Worm (Caenorhabditis elegans) whole organism, mixed stage, embryonic: ENCODE results near the gene che-2.
A peak's percentile ranks its signal among the peaks of the same experiment; 100 is the strongest.

Experiments
- M03D4.4 ChIP-seq: sonication (generic microtip); optimal IDR thresholded peaks from 2 replicates; lab custom pipeline; 2017; ENCODE audit warnings: mild to moderate bottlenecking, missing genetic modification characterization, missing compliant biosample characterization
- bed-3 ChIP-seq: fragments of 200-800 bp; sonication (Bioruptor generic); optimal IDR thresholded peaks from 3 replicates; lab custom pipeline; 2018; ENCODE audit warnings: mild to moderate bottlenecking, missing genetic modification characterization, moderate library complexity, missing compliant biosample characterization
- blmp-1 ChIP-seq: fragments of 150-350 bp; optimal IDR thresholded peaks from 2 replicates; lab custom pipeline; 2014; ENCODE audit warnings: missing biosample characterization, missing genetic modification characterization
- ceh-43 ChIP-seq: fragments of 200-800 bp; sonication (Bioruptor generic); optimal IDR thresholded peaks from 2 replicates; lab custom pipeline; 2018; ENCODE audit warnings: mild to moderate bottlenecking, missing genetic modification characterization, moderate library complexity, missing compliant biosample characterization
- ceh-83 ChIP-seq: fragments of 200-800 bp; sonication (Bioruptor generic); optimal IDR thresholded peaks from 2 replicates; lab custom pipeline; 2018; ENCODE audit warnings: mild to moderate bottlenecking, missing genetic modification characterization, missing compliant biosample characterization
- ces-1 ChIP-seq: fragments of 150-350 bp; optimal IDR thresholded peaks from 2 replicates; lab custom pipeline; 2014; ENCODE audit warnings: missing biosample characterization, missing genetic modification reagents, missing genetic modification characterization
- cnd-1 ChIP-seq: fragments of 200-800 bp; sonication (Bioruptor generic); optimal IDR thresholded peaks from 2 replicates; lab custom pipeline; 2018; ENCODE audit warnings: mild to moderate bottlenecking, missing genetic modification characterization, missing compliant biosample characterization
- elt-1 ChIP-seq: sonication (generic microtip); optimal IDR thresholded peaks from 2 replicates; lab custom pipeline; 2017; ENCODE audit warnings: missing genetic modification characterization, mild to moderate bottlenecking, missing compliant biosample characterization, antibody characterized with exemption, moderate library complexity, borderline replicate concordance; ENCODE audit not compliant: insufficient read depth
- elt-3 ChIP-seq: fragments of 150-350 bp; optimal IDR thresholded peaks from 2 replicates; lab custom pipeline; 2014; ENCODE audit warnings: missing biosample characterization, missing genetic modification characterization
- flh-1 ChIP-seq: fragments of 200-800 bp; sonication (Bioruptor generic); optimal IDR thresholded peaks from 2 replicates; lab custom pipeline; 2018; ENCODE audit warnings: mild to moderate bottlenecking, missing genetic modification characterization, moderate library complexity, missing compliant biosample characterization
- ham-2 ChIP-seq: fragments of 200-800 bp; sonication (Bioruptor generic); optimal IDR thresholded peaks from 2 replicates; lab custom pipeline; 2018; ENCODE audit warnings: mild to moderate bottlenecking, missing genetic modification characterization, missing compliant biosample characterization
- hlh-1 ChIP-seq: fragments of 150-350 bp; optimal IDR thresholded peaks from 2 replicates; lab custom pipeline; 2014; ENCODE audit warnings: missing biosample characterization, missing genetic modification reagents, missing genetic modification characterization
- lin-32 ChIP-seq: fragments of 200-800 bp; sonication (Bioruptor generic); optimal IDR thresholded peaks from 2 replicates; lab custom pipeline; 2018; ENCODE audit warnings: mild to moderate bottlenecking, missing genetic modification characterization, missing compliant biosample characterization
- lsy-2 ChIP-seq: fragments of 150-350 bp; optimal IDR thresholded peaks from 2 replicates; lab custom pipeline; 2014; ENCODE audit warnings: missing biosample characterization, missing genetic modification characterization
- mab-5 ChIP-seq: fragments of 150-350 bp; optimal IDR thresholded peaks from 2 replicates; lab custom pipeline; 2014; ENCODE audit warnings: missing biosample characterization, missing genetic modification characterization
- mep-1 ChIP-seq: fragments of 150-350 bp; optimal IDR thresholded peaks from 2 replicates; lab custom pipeline; 2017; ENCODE audit warnings: missing biosample characterization, missing genetic modification reagents, missing genetic modification characterization, inconsistent platforms
- mls-2 ChIP-seq: sonication (generic microtip); optimal IDR thresholded peaks from 2 replicates; lab custom pipeline; 2016; ENCODE audit warnings: mild to moderate bottlenecking, missing genetic modification characterization, moderate library complexity, missing compliant biosample characterization
- nhr-12 ChIP-seq: fragments of 150-350 bp; optimal IDR thresholded peaks from 2 replicates; lab custom pipeline; 2014; ENCODE audit warnings: missing biosample characterization, missing genetic modification characterization
- nhr-237 ChIP-seq: fragments of 150-350 bp; optimal IDR thresholded peaks from 2 replicates; lab custom pipeline; 2014; ENCODE audit warnings: missing biosample characterization, missing genetic modification characterization
- nhr-28 ChIP-seq: fragments of 150-350 bp; optimal IDR thresholded peaks from 2 replicates; lab custom pipeline; 2014; ENCODE audit warnings: missing biosample characterization, missing genetic modification characterization
- pha-4 ChIP-seq: fragments of 150-350 bp; optimal IDR thresholded peaks from 2 replicates; lab custom pipeline; 2018; ENCODE audit warnings: missing biosample characterization, missing genetic modification reagents, missing genetic modification characterization
- sem-2 ChIP-seq: fragments of 200-800 bp; sonication (Bioruptor generic); optimal IDR thresholded peaks from 2 replicates; lab custom pipeline; 2018; ENCODE audit warnings: mild to moderate bottlenecking, missing genetic modification characterization, missing compliant biosample characterization
- snpc-4 ChIP-seq: fragments of 150-350 bp; optimal IDR thresholded peaks from 2 replicates; lab custom pipeline; 2014; ENCODE audit warnings: missing biosample characterization, missing genetic modification characterization
- sptf-1 ChIP-seq: sonication (generic microtip); optimal IDR thresholded peaks from 2 replicates; lab custom pipeline; 2017; ENCODE audit warnings: mild to moderate bottlenecking, missing genetic modification characterization, moderate library complexity, missing compliant biosample characterization
- tbx-8 ChIP-seq: fragments of 200-800 bp; sonication (Bioruptor generic); optimal IDR thresholded peaks from 2 replicates; lab custom pipeline; 2018; ENCODE audit warnings: mild to moderate bottlenecking, missing genetic modification characterization, moderate library complexity, missing compliant biosample characterization
- unc-39 ChIP-seq: fragments of 150-350 bp; optimal IDR thresholded peaks from 2 replicates; lab custom pipeline; 2014; ENCODE audit warnings: missing biosample characterization, missing genetic modification characterization
- ztf-11 ChIP-seq: fragments of 150-350 bp; optimal IDR thresholded peaks from 2 replicates; lab custom pipeline; 2014; ENCODE audit warnings: missing biosample characterization, missing genetic modification characterization

che-2 gene

ce11 chrX:449820-450219, 31.4 kb upstream of the che-2 start, which contains the start of gene F52D1.2:
Gene F52D1.2, minus strand, starts transcription at chrX:450212.
- no peak for TF ChIP-seq pha-4 (tag; lab: Kevin White, UChicago)
- TF ChIP-seq mep-1 (tag; lab: Kevin White, UChicago) = no peak
- no peak for TF ChIP-seq M03D4.4
- TF ChIP-seq flh-1 (GFP tag; lab: Kevin White, UChicago) = no peak
- TF ChIP-seq nhr-237 (tag; lab: Kevin White, UChicago) = no peak

ce11 chrX:457139-457802, 24.0 kb upstream of the che-2 start, which contains the start of gene abu-12:
Gene abu-12, minus strand, starts transcription at chrX:457610.
- TF ChIP-seq ham-2 (GFP tag; lab: Kevin White, UChicago) (peak; percentile 53), flh-1 (GFP tag; lab: Kevin White, UChicago) (no peak)

ce11 chrX:459316-459715, 21.9 kb upstream of the che-2 start:
- TF ChIP-seq elt-1 (tag; lab: Kevin White, UChicago) (peak; percentile 95), lin-32 (GFP tag; lab: Kevin White, UChicago) (no peak), mab-5 (tag; lab: Kevin White, UChicago) (no peak)

- no peak for TF ChIP-seq mls-2 (tag; lab: Kevin White, UChicago)
- no peak for TF ChIP-seq mab-5 (tag; lab: Kevin White, UChicago)
- no peak for TF ChIP-seq ceh-43
- no peak for TF ChIP-seq ztf-11 (tag; lab: Kevin White, UChicago)
- no peak for TF ChIP-seq pha-4 (tag; lab: Kevin White, UChicago)
- no peak for TF ChIP-seq unc-39
- no peak for TF ChIP-seq nhr-12 (tag; lab: Kevin White, UChicago)
- TF ChIP-seq tbx-8 (GFP tag; lab: Kevin White, UChicago) = no peak
- TF ChIP-seq lin-32 (GFP tag; lab: Kevin White, UChicago) = no peak
- TF ChIP-seq cnd-1 (tag; lab: Kevin White, UChicago) = no peak
- TF ChIP-seq elt-3 (tag; lab: Kevin White, UChicago) = no peak
These were observed 20.9 kb upstream of the che-2 start, which contains the start of gene aagr-4 for ce11 chrX:460351-460750. Gene aagr-4, plus strand, starts transcription at chrX:460651.

- TF ChIP-seq ces-1 (GFP tag; lab: Kevin White, UChicago) (no peak), blmp-1 (no peak), lin-32 (GFP tag; lab: Kevin White, UChicago) (no peak), sptf-1 (tag; lab: Kevin White, UChicago) (no peak), ceh-83 (no peak), lsy-2 (no peak), mls-2 (tag; lab: Kevin White, UChicago) (no peak), snpc-4 (no peak), sem-2 (GFP tag; lab: Kevin White, UChicago) (no peak), mab-5 (tag; lab: Kevin White, UChicago) (no peak), nhr-28 (tag; lab: Kevin White, UChicago) (no peak), cnd-1 (tag; lab: Kevin White, UChicago) (no peak), ceh-43 (no peak), flh-1 (GFP tag; lab: Kevin White, UChicago) (no peak), hlh-1 (no peak), mep-1 (tag; lab: Kevin White, UChicago) (no peak), bed-3 (GFP tag; lab: Kevin White, UChicago) (no peak)
These were observed 19.6 kb upstream of the che-2 start for ce11 chrX:461623-462022.

ce11 chrX:467338-467823, 13.9 kb upstream of the che-2 start:
- TF ChIP-seq nhr-237 (tag; lab: Kevin White, UChicago) (no peak), cnd-1 (tag; lab: Kevin White, UChicago) (peak; percentile 41)
